Fruit fly (Drosophila melanogaster) whole organism, embryonic: ENCODE measurements around the gene CG14339.

ENCODE experiments used
- B-H2 ChIP-seq: fragments of 200-800 bp; sonication (Bioruptor generic); optimal IDR thresholded peaks from 2 replicates; lab custom pipeline; 2018; ENCODE audit warnings: missing biosample characterization, mild to moderate bottlenecking, missing genetic modification characterization
- CG10267 ChIP-seq: fragments of 200-800 bp; sonication (Bioruptor generic); optimal IDR thresholded peaks from 2 replicates; lab custom pipeline; 2018; ENCODE audit warnings: missing biosample characterization, mild to moderate bottlenecking, missing genetic modification characterization, moderate library complexity
- CG11093 ChIP-seq: fragments of 200-800 bp; sonication (Bioruptor generic); IDR thresholded peaks from 3 replicates; pipeline ENCODE4 v1.3.6; 2022; ENCODE audit warnings: missing biosample characterization, missing genetic modification characterization
- CG11723 ChIP-seq: fragments of 200-800 bp; sonication (Bioruptor generic); optimal IDR thresholded peaks from 2 replicates; lab custom pipeline; 2017; ENCODE audit warnings: missing biosample characterization, mild to moderate bottlenecking, missing genetic modification characterization
- CG1529 ChIP-seq: fragments of 200-800 bp; sonication (Bioruptor generic); optimal IDR thresholded peaks from 3 replicates; lab custom pipeline; 2018; ENCODE audit warnings: missing biosample characterization, missing genetic modification characterization
- CG15601 ChIP-seq: fragments of 200-800 bp; sonication (Bioruptor generic); optimal IDR thresholded peaks from 3 replicates; lab custom pipeline; 2019; ENCODE audit warnings: missing biosample characterization, mild to moderate bottlenecking, missing genetic modification characterization, moderate library complexity
- CG1602 ChIP-seq: fragments of 200-800 bp; sonication (Bioruptor generic); optimal IDR thresholded peaks from 3 replicates; lab custom pipeline; 2016; ENCODE audit warnings: missing biosample characterization, missing genetic modification characterization
- CG17328 ChIP-seq: fragments of 200-800 bp; sonication (Bioruptor generic); IDR thresholded peaks from 2 replicates; pipeline ENCODE4 v1.3.6; 2022; ENCODE audit warnings: missing biosample characterization, missing genetic modification characterization
- CG17385 ChIP-seq: fragments of 200-800 bp; sonication (Bioruptor generic); optimal IDR thresholded peaks from 3 replicates; lab custom pipeline; 2018; ENCODE audit warnings: missing biosample characterization, mild to moderate bottlenecking, missing genetic modification characterization
- CG2712 ChIP-seq: fragments of 200-800 bp; optimal IDR thresholded peaks from 3 replicates; lab custom pipeline; 2019; ENCODE audit warnings: missing biosample characterization, mild to moderate bottlenecking, missing genetic modification characterization, moderate library complexity
- CG3726 ChIP-seq: fragments of 200-800 bp; sonication (Bioruptor generic); IDR thresholded peaks from 3 replicates; pipeline ENCODE4, ENCODE4 v1.3.6; 2022; ENCODE audit warnings: missing biosample characterization, missing genetic modification characterization
- CG4730 ChIP-seq: fragments of 200-800 bp; sonication (Bioruptor generic); IDR thresholded peaks from 2 replicates; pipeline ENCODE4 v1.3.6; 2022; ENCODE audit warnings: missing biosample characterization, missing genetic modification characterization
- CG6175 ChIP-seq: fragments of 200-800 bp; sonication (Bioruptor generic); IDR thresholded peaks from 3 replicates; pipeline ENCODE4 v1.3.6; 2022; ENCODE audit warnings: missing biosample characterization, missing genetic modification characterization
- CG6689 ChIP-seq: fragments of 200-800 bp; sonication (Bioruptor generic); IDR thresholded peaks from 2 replicates; pipeline ENCODE4 v1.3.6; 2022; ENCODE audit warnings: missing biosample characterization, missing genetic modification characterization
- CG7357 ChIP-seq: fragments of 200-800 bp; sonication (Bioruptor generic); IDR thresholded peaks from 3 replicates; pipeline ENCODE4 v1.3.6; 2022; ENCODE audit warnings: missing biosample characterization, missing genetic modification characterization
- CG7372 ChIP-seq: fragments of 200-800 bp; sonication (Bioruptor generic); IDR thresholded peaks from 2 replicates; pipeline ENCODE4 v1.3.6; 2022; ENCODE audit warnings: missing biosample characterization, missing genetic modification characterization
- CG8089 ChIP-seq: fragments of 200-800 bp; sonication (Bioruptor generic); optimal IDR thresholded peaks from 3 replicates; lab custom pipeline; 2016; ENCODE audit warnings: missing biosample characterization, missing genetic modification characterization
- CG8478 ChIP-seq: fragments of >200 bp; optimal IDR thresholded peaks from 2 replicates; lab custom pipeline; 2018
- CG9797 ChIP-seq: fragments of 200-800 bp; sonication (Bioruptor generic); optimal IDR thresholded peaks from 3 replicates; lab custom pipeline; 2018; ENCODE audit warnings: missing biosample characterization, mild to moderate bottlenecking, missing genetic modification characterization
- CG9817 ChIP-seq: fragments of 200-800 bp; sonication (Bioruptor generic); optimal IDR thresholded peaks from 2 replicates; lab custom pipeline; 2018; ENCODE audit warnings: missing biosample characterization, mild to moderate bottlenecking, missing genetic modification characterization, moderate library complexity
- Dip3 ChIP-seq: fragments of 200-800 bp; sonication (Bioruptor generic); optimal IDR thresholded peaks from 3 replicates; lab custom pipeline; 2016; ENCODE audit warnings: missing biosample characterization, missing genetic modification characterization
- Elba2 ChIP-seq: fragments of 200-800 bp; sonication (Bioruptor generic); optimal IDR thresholded peaks from 3 replicates; lab custom pipeline; 2016; ENCODE audit warnings: missing biosample characterization, missing genetic modification characterization
- Fer2 ChIP-seq: fragments of 200-800 bp; sonication (Bioruptor generic); optimal IDR thresholded peaks from 2 replicates; lab custom pipeline; 2018; ENCODE audit warnings: missing biosample characterization, mild to moderate bottlenecking, missing genetic modification characterization, moderate library complexity
- HLH3B ChIP-seq: fragments of 200-800 bp; sonication (Bioruptor generic); IDR thresholded peaks from 2 replicates; pipeline ENCODE4 v1.3.6; 2022; ENCODE audit warnings: missing biosample characterization, missing genetic modification characterization
- HmgZ ChIP-seq: fragments of 200-800 bp; sonication (Bioruptor generic); optimal IDR thresholded peaks from 2 replicates; lab custom pipeline; 2018; ENCODE audit warnings: missing biosample characterization, mild to moderate bottlenecking, missing genetic modification characterization
- Hmr ChIP-seq: fragments of 200-800 bp; sonication (Bioruptor generic); optimal IDR thresholded peaks from 3 replicates; lab custom pipeline; 2017; ENCODE audit warnings: mild to moderate bottlenecking, missing biosample characterization, missing genetic modification reagents, missing genetic modification characterization
- NC2β ChIP-seq: fragments of 200-800 bp; sonication (Bioruptor generic); optimal IDR thresholded peaks from 2 replicates; lab custom pipeline; 2016; ENCODE audit warnings: missing biosample characterization, missing genetic modification characterization
- Nf-YB ChIP-seq: fragments of 200-800 bp; sonication (Bioruptor generic); optimal IDR thresholded peaks from 3 replicates; lab custom pipeline; 2019; ENCODE audit warnings: missing biosample characterization, mild to moderate bottlenecking, missing genetic modification characterization, moderate library complexity
- Oaz ChIP-seq: fragments of 200-800 bp; sonication (Bioruptor generic); IDR thresholded peaks from 2 replicates; pipeline ENCODE4 v1.3.6; 2022; ENCODE audit warnings: missing biosample characterization, missing genetic modification characterization
- Ptx1 ChIP-seq: fragments of 200-800 bp; sonication (Bioruptor generic); IDR thresholded peaks from 2 replicates; pipeline ENCODE4 v1.3.6; 2022; ENCODE audit warnings: missing biosample characterization, missing genetic modification characterization
- Rfx ChIP-seq: fragments of 200-800 bp; sonication (Bioruptor generic); IDR thresholded peaks from 2 replicates; pipeline ENCODE4 v1.3.6; 2022; ENCODE audit warnings: missing biosample characterization, missing genetic modification characterization
- Side ChIP-seq: fragments of 200-800 bp; sonication (Bioruptor generic); optimal IDR thresholded peaks from 2 replicates; lab custom pipeline; 2016; ENCODE audit warnings: missing biosample characterization, missing genetic modification characterization
- Sin3A ChIP-seq: fragments of >200 bp; optimal IDR thresholded peaks from 2 replicates; lab custom pipeline; 2018
- Sox100B ChIP-seq: fragments of 200-800 bp; sonication (Bioruptor generic); optimal IDR thresholded peaks from 3 replicates; lab custom pipeline; 2018; ENCODE audit warnings: missing biosample characterization, mild to moderate bottlenecking, missing genetic modification characterization
- Spps ChIP-seq: fragments of 200-800 bp; sonication (Bioruptor generic); optimal IDR thresholded peaks from 2 replicates; lab custom pipeline; 2018; ENCODE audit warnings: missing biosample characterization, mild to moderate bottlenecking, missing genetic modification characterization
- az2 ChIP-seq: fragments of 200-800 bp; sonication (Bioruptor generic); optimal IDR thresholded peaks from 3 replicates; lab custom pipeline; 2016; ENCODE audit warnings: missing biosample characterization, missing genetic modification characterization
- bowl ChIP-seq: fragments of 200-800 bp; sonication (Bioruptor generic); IDR thresholded peaks from 2 replicates; pipeline ENCODE4 v1.3.6; 2022; ENCODE audit warnings: missing biosample characterization, missing genetic modification characterization
- danr ChIP-seq: fragments of 200-800 bp; sonication (Bioruptor generic); IDR thresholded peaks from 2 replicates; pipeline ENCODE4 v1.3.6; 2022; ENCODE audit warnings: missing biosample characterization, missing genetic modification characterization
- dimm ChIP-seq: fragments of 200-800 bp; sonication (Bioruptor generic); IDR thresholded peaks from 2 replicates; pipeline ENCODE4 v1.3.6; 2022; ENCODE audit warnings: missing biosample characterization, missing genetic modification characterization
- emc ChIP-seq: fragments of 200-800 bp; sonication (Bioruptor generic); optimal IDR thresholded peaks from 2 replicates; lab custom pipeline; 2016; ENCODE audit warnings: missing biosample characterization, missing genetic modification characterization
- eve ChIP-seq, 2 experiments: fragments of >200 bp; optimal IDR thresholded peaks; 2 replicates each; lab custom pipeline; 2017; ENCODE audit warnings: missing biosample characterization in 2 of 2, missing genetic modification characterization in 2 of 2
- fd3F ChIP-seq: fragments of 200-800 bp; sonication (Bioruptor generic); optimal IDR thresholded peaks from 2 replicates; lab custom pipeline; 2018; ENCODE audit warnings: missing biosample characterization, mild to moderate bottlenecking, missing genetic modification characterization, moderate library complexity
- gt ChIP-seq: fragments of 200-800 bp; sonication (Bioruptor generic); IDR thresholded peaks from 2 replicates; pipeline ENCODE4 v1.3.6; 2022; ENCODE audit warnings: missing biosample characterization, missing genetic modification characterization
- inv ChIP-seq: fragments of 200-800 bp; sonication (Bioruptor generic); IDR thresholded peaks from 2 replicates; pipeline ENCODE4 v1.3.6; 2022; ENCODE audit warnings: missing biosample characterization, missing genetic modification characterization; ENCODE audit not compliant: partially characterized antibody
- maf-S ChIP-seq: fragments of 200-800 bp; sonication (Bioruptor generic); optimal IDR thresholded peaks from 2 replicates; lab custom pipeline; 2016; ENCODE audit warnings: missing biosample characterization, missing genetic modification characterization
- nau ChIP-seq: fragments of 200-800 bp; sonication (Bioruptor generic); optimal IDR thresholded peaks from 3 replicates; lab custom pipeline; 2017; ENCODE audit warnings: missing biosample characterization, mild to moderate bottlenecking, missing genetic modification characterization, missing genetic modification reagents
- pb ChIP-seq: fragments of 200-800 bp; sonication (Bioruptor generic); optimal IDR thresholded peaks from 3 replicates; lab custom pipeline; 2016; ENCODE audit warnings: missing biosample characterization, missing genetic modification characterization
- peb ChIP-seq: fragments of 200-800 bp; sonication (Bioruptor generic); IDR thresholded peaks from 2 replicates; pipeline ENCODE4 v1.3.6; 2022; ENCODE audit warnings: missing biosample characterization, missing genetic modification characterization
- scrt ChIP-seq: fragments of 200-800 bp; sonication (Bioruptor generic); optimal IDR thresholded peaks from 2 replicates; lab custom pipeline; 2018; ENCODE audit warnings: missing biosample characterization, mild to moderate bottlenecking, missing genetic modification characterization, moderate library complexity
- sens-2 ChIP-seq: fragments of 200-800 bp; sonication (Bioruptor generic); IDR thresholded peaks from 2 replicates; pipeline ENCODE4 v1.3.6; 2022; ENCODE audit warnings: missing biosample characterization, missing genetic modification characterization
- vvl ChIP-seq: fragments of 200-800 bp; sonication (Bioruptor generic); IDR thresholded peaks from 2 replicates; pipeline ENCODE4 v1.3.6; 2022; ENCODE audit warnings: missing biosample characterization, missing genetic modification characterization
- wdn ChIP-seq: fragments of 200-800 bp; sonication (Bioruptor generic); IDR thresholded peaks from 2 replicates; pipeline ENCODE4 v1.3.6; 2022; ENCODE audit warnings: missing biosample characterization, missing genetic modification characterization
- wek ChIP-seq: fragments of 200-800 bp; sonication (Bioruptor generic); optimal IDR thresholded peaks from 3 replicates; lab custom pipeline; 2018; ENCODE audit warnings: missing biosample characterization, mild to moderate bottlenecking, missing genetic modification characterization, moderate library complexity

Gene CG14339

dm6 chr2L:1070941-1071340, 37.4 kb upstream of the CG14339 start:
- no peak for TF ChIP-seq NC2β (GFP tag; lab: Kevin White, UChicago)
- TF ChIP-seq Sox100B (GFP tag; lab: Kevin White, UChicago): no peak
- TF ChIP-seq CG8089 (GFP tag; lab: Kevin White, UChicago): no peak
- TF ChIP-seq CG17328 (GFP tag; lab: Robert Waterston, UW): 0 out of 2 replicates have a peak, but pooled peaks have one; percentile 18
- TF ChIP-seq CG11723: no peak
- TF ChIP-seq CG9817: no peak
- peak; percentile 0 for TF ChIP-seq CG2712 (tag; lab: Kevin White, UChicago)
- TF ChIP-seq CG6689: no peak
- no peak for TF ChIP-seq Oaz (GFP tag; lab: Robert Waterston, UW)
- no peak for TF ChIP-seq Spps (tag; lab: Kevin White, UChicago)
- no peak for TF ChIP-seq Fer2
- TF ChIP-seq CG15601 (tag; lab: Kevin White, UChicago): peak; percentile 10
- TF ChIP-seq vvl (GFP tag; lab: Robert Waterston, UW): peak; percentile 62
- peak; percentile 3 for TF ChIP-seq az2 (GFP tag; lab: Kevin White, UChicago)
- TF ChIP-seq CG10267 (tag; lab: Kevin White, UChicago): no peak
- no peak for TF ChIP-seq pb (GFP tag; lab: Kevin White, UChicago)
- 0 out of 3 replicates have a peak, but pooled peaks have one; percentile 20 for TF ChIP-seq CG7357 (GFP tag; lab: Robert Waterston, UW)
- TF ChIP-seq fd3F (GFP tag; lab: Kevin White, UChicago): no peak
- no peak for TF ChIP-seq maf-S (GFP tag; lab: Kevin White, UChicago)
- no peak for TF ChIP-seq sens-2 (GFP tag; lab: Robert Waterston, UW)
- TF ChIP-seq wek (GFP tag; lab: Kevin White, UChicago): no peak
- TF ChIP-seq emc (GFP tag; lab: Kevin White, UChicago): no peak
- TF ChIP-seq Rfx (GFP tag; lab: Robert Waterston, UW): peak; percentile 68
- TF ChIP-seq CG11093 (GFP tag; lab: Robert Waterston, UW): peak; percentile 36; the same call in 1 of the 3 replicates
- TF ChIP-seq Nf-YB (GFP tag; lab: Kevin White, UChicago): no peak
- TF ChIP-seq Hmr: peak; percentile 48
- TF ChIP-seq scrt (GFP tag; lab: Kevin White, UChicago): no peak
- no peak for TF ChIP-seq eve (GFP tag; optimal IDR thresholded peaks at IDR 0.05; lab: Kevin White, UChicago)
- no peak for TF ChIP-seq Elba2
- no peak for TF ChIP-seq CG3726
- no peak for TF ChIP-seq Dip3 (GFP tag; lab: Kevin White, UChicago)
- no peak for TF ChIP-seq dimm (GFP tag; lab: Robert Waterston, UW)
- no peak for TF ChIP-seq HmgZ (tag; lab: Kevin White, UChicago)
- 0 out of 2 replicates have a peak, but pooled peaks have one; percentile 25 for TF ChIP-seq HLH3B (GFP tag; lab: Robert Waterston, UW)
- no peak for TF ChIP-seq gt (GFP tag; lab: Robert Waterston, UW)
- TF ChIP-seq CG17385 (GFP tag; lab: Kevin White, UChicago): no peak
- TF ChIP-seq nau (GFP tag; lab: Kevin White, UChicago): no peak
- peak; percentile 32; the same call in 1 of the 2 replicates for TF ChIP-seq CG7372 (GFP tag; lab: Robert Waterston, UW)
- TF ChIP-seq CG9797 (GFP tag; lab: Kevin White, UChicago): no peak
- TF ChIP-seq CG1602 (GFP tag; lab: Kevin White, UChicago): no peak
- no peak for TF ChIP-seq CG6175
- no peak for TF ChIP-seq CG1529
- TF ChIP-seq Ptx1 (GFP tag; lab: Robert Waterston, UW): peak; percentile 35; the same call in 1 of the 2 replicates
- TF ChIP-seq Side: no peak
- no peak for TF ChIP-seq danr (GFP tag; lab: Robert Waterston, UW)
- TF ChIP-seq inv (GFP tag; lab: Robert Waterston, UW): no peak
- TF ChIP-seq wdn (GFP tag; lab: Robert Waterston, UW): no peak
- TF ChIP-seq peb (GFP tag; lab: Robert Waterston, UW): no peak
- no peak for TF ChIP-seq CG8478
- TF ChIP-seq Sin3A (lab: Kevin White, UChicago): no peak
- TF ChIP-seq CG4730 (GFP tag; lab: Robert Waterston, UW): no peak
- TF ChIP-seq bowl (GFP tag; lab: Robert Waterston, UW): no peak
- TF ChIP-seq B-H2 (GFP tag; lab: Kevin White, UChicago): no peak
